Fruit fly (Drosophila melanogaster): Measurements from ENCODE around the gene CG11583.
A peak's percentile ranks its signal among the peaks of the same experiment; 100 is the strongest.

CG11583 gene

dm6 chr3L:4292120-4292697 lies 9.6 kb upstream of the CG11583 start, which contains the start of the genes CG15012 and Fdx2 (continued):
- TF ChIP-seq Kr (GFP tag; optimal IDR thresholded peaks at IDR 0.05): no peak
- TF ChIP-seq CG10959 (GFP tag; IDR thresholded peaks at IDR 0.05): no peak
- no peak for TF ChIP-seq CG6254 (GFP tag; optimal IDR thresholded peaks at IDR 0.05)
- no peak for TF ChIP-seq oc (tag; optimal IDR thresholded peaks at IDR 0.05)
- TF ChIP-seq CG11093 (GFP tag; IDR thresholded peaks at IDR 0.05): no peak
- TF ChIP-seq CG13775 (GFP tag; optimal IDR thresholded peaks at IDR 0.05): peak; percentile 24
- peak; percentile 84 for TF ChIP-seq CG30020 (tag; optimal IDR thresholded peaks at IDR 0.05)
- TF ChIP-seq Doc3 (GFP tag; IDR thresholded peaks at IDR 0.05; ENCODE audit: partially characterized antibody): no peak
- peak; percentile 42 for TF ChIP-seq Xbp1 (GFP tag; optimal IDR thresholded peaks at IDR 0.05)
- no peak for TF ChIP-seq chn (GFP tag; optimal IDR thresholded peaks at IDR 0.05)
- TF ChIP-seq CG17829 (tag; optimal IDR thresholded peaks at IDR 0.05): peak; percentile 64
- TF ChIP-seq dpn (GFP tag; optimal IDR thresholded peaks at IDR 0.05): peak; percentile 25 to 33
- TF ChIP-seq wor (GFP tag; IDR thresholded peaks at IDR 0.05): no peak
- no peak for TF ChIP-seq ewg (GFP tag; optimal IDR thresholded peaks at IDR 0.05)
- peak; percentile 40 for TF ChIP-seq CG18262 (tag; optimal IDR thresholded peaks at IDR 0.05)
- TF ChIP-seq danr (GFP tag; IDR thresholded peaks at IDR 0.05): no peak
- no peak for TF ChIP-seq ro (GFP tag; IDR thresholded peaks at IDR 0.05)
- TF ChIP-seq tin (GFP tag; optimal IDR thresholded peaks at IDR 0.05): no peak
- TF ChIP-seq CG14014 (GFP tag; IDR thresholded peaks at IDR 0.05): no peak
- no peak for TF ChIP-seq al (GFP tag; IDR thresholded peaks at IDR 0.05)
- 0 out of 2 replicates have a peak, but pooled peaks have one; percentile 23 for TF ChIP-seq Rfx (GFP tag; IDR thresholded peaks at IDR 0.05)
- no peak for TF ChIP-seq CG2129 (GFP tag; IDR thresholded peaks at IDR 0.05; ENCODE audit: partially characterized antibody)
- peak; percentile 43 for TF ChIP-seq jumu (GFP tag; optimal IDR thresholded peaks at IDR 0.05)
- TF ChIP-seq Ssrp (tag; optimal IDR thresholded peaks at IDR 0.05): no peak
- no peak for TF ChIP-seq pan (optimal IDR thresholded peaks at IDR 0.05)
- no peak for TF ChIP-seq pan (GFP tag; optimal IDR thresholded peaks at IDR 0.05 in 1 of 2, IDR thresholded peaks at IDR 0.05 in 1 of 2)
- no peak for TF ChIP-seq CG16863 (GFP tag; optimal IDR thresholded peaks at IDR 0.05)
- no peak for TF ChIP-seq CG14667 (GFP tag; IDR thresholded peaks at IDR 0.05)
- no peak for TF ChIP-seq cwo (GFP tag; optimal IDR thresholded peaks at IDR 0.05)
- TF ChIP-seq wek (GFP tag; optimal IDR thresholded peaks at IDR 0.05): no peak
- no peak for TF ChIP-seq ato (GFP tag; IDR thresholded peaks at IDR 0.05; ENCODE audit: partially characterized antibody)
- TF ChIP-seq CG3163 (GFP tag; optimal IDR thresholded peaks at IDR 0.05): no peak
- TF ChIP-seq Atf3 (GFP tag; optimal IDR thresholded peaks at IDR 0.05): no peak
- no peak for TF ChIP-seq lov (optimal IDR thresholded peaks at IDR 0.05)
- no peak for TF ChIP-seq lov (GFP tag; IDR thresholded peaks at IDR 0.05)
- no peak; the same call in 2 of the 3 replicates for TF ChIP-seq Aef1 (GFP tag; IDR thresholded peaks at IDR 0.05)
- TF ChIP-seq ash1 (GFP tag; optimal IDR thresholded peaks at IDR 0.05): no peak
- no peak for TF ChIP-seq CG9932 (GFP tag; IDR thresholded peaks at IDR 0.05)
- TF ChIP-seq Jarid2 (GFP tag; optimal IDR thresholded peaks at IDR 0.05): no peak
- no peak for TF ChIP-seq CG10565 (GFP tag; optimal IDR thresholded peaks at IDR 0.05)
- peak; percentile 29 for TF ChIP-seq Mad (GFP tag; optimal IDR thresholded peaks at IDR 0.05)
- TF ChIP-seq trh (GFP tag; optimal IDR thresholded peaks at IDR 0.05): no peak
- TF ChIP-seq HLH4C (GFP tag; IDR thresholded peaks at IDR 0.05; ENCODE audit: partially characterized antibody): no peak
- TF ChIP-seq vnd (GFP tag; IDR thresholded peaks at IDR 0.05; ENCODE audit: partially characterized antibody): no peak
- no peak for TF ChIP-seq fd102C (GFP tag; optimal IDR thresholded peaks at IDR 0.05)
- no peak for TF ChIP-seq CG30403 (GFP tag; optimal IDR thresholded peaks at IDR 0.05)
- peak in 1 of 2 experiments; percentile 29 for TF ChIP-seq crp (GFP tag; optimal IDR thresholded peaks at IDR 0.05)
- no peak for TF ChIP-seq cas (GFP tag; IDR thresholded peaks at IDR 0.05)
- TF ChIP-seq CG11695 (GFP tag; IDR thresholded peaks at IDR 0.05): 0 out of 3 replicates have a peak, but pooled peaks have one; percentile 18
- TF ChIP-seq maf-S (GFP tag; optimal IDR thresholded peaks at IDR 0.05): no peak
- TF ChIP-seq sisA (GFP tag; IDR thresholded peaks at IDR 0.05): no peak
